Fruit fly (Drosophila melanogaster) whole organism, wandering third instar larva: ENCODE results near the gene CG33483.

Experiments used
- Abd-B ChIP-seq: fragments of >200 bp; optimal IDR thresholded peaks from 2 replicates; lab custom pipeline; 2017; ENCODE audit warnings: missing biosample characterization, missing genetic modification characterization
- CG32264 ChIP-seq: fragments of 200-800 bp; sonication (Bioruptor generic); optimal IDR thresholded peaks from 2 replicates; lab custom pipeline; 2016; ENCODE audit warnings: missing biosample characterization, missing genetic modification characterization
- CG9705 ChIP-seq: fragments of 200-800 bp; sonication (Bioruptor generic); optimal IDR thresholded peaks from 2 replicates; lab custom pipeline; 2018; ENCODE audit warnings: missing biosample characterization, mild to moderate bottlenecking, missing genetic modification characterization
- CrebA ChIP-seq: fragments of 200-800 bp; sonication (Bioruptor generic); optimal IDR thresholded peaks from 2 replicates; lab custom pipeline; 2016; ENCODE audit warnings: missing biosample characterization, mild to moderate bottlenecking, missing genetic modification characterization, borderline replicate concordance
- Dfd ChIP-seq: fragments of >200 bp; optimal IDR thresholded peaks from 2 replicates; lab custom pipeline; 2017; ENCODE audit warnings: missing biosample characterization, missing genetic modification characterization
- Dif ChIP-seq: fragments of 200-275, 200-300 bp; sonication (Bioruptor generic); optimal IDR thresholded peaks from 2 replicates; lab custom pipeline; 2018; ENCODE audit warnings: missing biosample characterization, missing genetic modification characterization; ENCODE audit not compliant: partially characterized antibody
- GATAd ChIP-seq: sonication (Bioruptor generic); optimal IDR thresholded peaks from 2 replicates; lab custom pipeline; 2016; ENCODE audit warnings: missing biosample characterization, missing genetic modification characterization
- HLH106 ChIP-seq: fragments of 200-800 bp; optimal IDR thresholded peaks from 3 replicates; lab custom pipeline; 2019; ENCODE audit warnings: missing biosample characterization, mild to moderate bottlenecking, missing genetic modification characterization, moderate library complexity
- Hnf4 ChIP-seq: fragments of 200-800 bp; sonication (Bioruptor generic); optimal IDR thresholded peaks from 2 replicates; lab custom pipeline; 2016; ENCODE audit warnings: missing biosample characterization, mild to moderate bottlenecking, missing genetic modification characterization
- Hr78 ChIP-seq: fragments of >200 bp; optimal IDR thresholded peaks from 2 replicates; lab custom pipeline; 2017; ENCODE audit warnings: missing biosample characterization, missing genetic modification characterization
- Jra ChIP-seq: sonication (Bioruptor generic); optimal IDR thresholded peaks from 2 replicates; lab custom pipeline; 2016; ENCODE audit warnings: missing biosample characterization, missing genetic modification characterization
- Mio ChIP-seq: sonication (Bioruptor generic); optimal IDR thresholded peaks from 2 replicates; lab custom pipeline; 2016; ENCODE audit warnings: missing biosample characterization, missing genetic modification characterization
- Myc ChIP-seq: fragments of >200 bp; optimal IDR thresholded peaks from 2 replicates; lab custom pipeline; 2017
- N ChIP-seq: fragments of >200 bp; optimal IDR thresholded peaks from 2 replicates; lab custom pipeline; 2018; ENCODE audit warnings: missing biosample characterization, missing external identifiers, missing genetic modification characterization
- OdsH ChIP-seq: fragments of 200-800 bp; sonication (Bioruptor generic); optimal IDR thresholded peaks from 2 replicates; lab custom pipeline; 2016; ENCODE audit warnings: missing biosample characterization, mild to moderate bottlenecking, missing genetic modification characterization
- Rel ChIP-seq, 2 experiments: fragments of 200-800 bp; sonication (Bioruptor generic) in 1 of 2; optimal IDR thresholded peaks; 2 replicates in 1 of 2; 3 replicates in 1 of 2; lab custom pipeline; 2016 to 2019; ENCODE audit warnings: mild to moderate bottlenecking in 2 of 2, missing biosample characterization in 2 of 2, missing genetic modification characterization in 2 of 2, moderate library complexity in 1 of 2
- Sp1 ChIP-seq: fragments of 200-800 bp; sonication (Bioruptor generic); optimal IDR thresholded peaks from 3 replicates; lab custom pipeline; 2019; ENCODE audit warnings: missing biosample characterization, mild to moderate bottlenecking, missing genetic modification characterization, moderate library complexity
- br ChIP-seq: fragments of 200-800 bp; sonication (Bioruptor generic); optimal IDR thresholded peaks from 2 replicates; lab custom pipeline; 2016; ENCODE audit warnings: missing biosample characterization, missing genetic modification characterization
- brk ChIP-seq: fragments of 200-800 bp; sonication (Bioruptor generic); optimal IDR thresholded peaks from 2 replicates; lab custom pipeline; 2016; ENCODE audit warnings: missing biosample characterization, mild to moderate bottlenecking, missing genetic modification characterization
- dl ChIP-seq, 2 experiments: fragments of 175-275, 200-275 bp in 1 of 2; fragments of 200-275 bp in 1 of 2; sonication (Bioruptor generic); optimal IDR thresholded peaks; lab custom pipeline; 2018; ENCODE audit warnings: mild to moderate bottlenecking in 2 of 2, missing biosample characterization in 2 of 2, missing genetic modification characterization in 2 of 2, moderate library complexity in 2 of 2; ENCODE audit not compliant: partially characterized antibody in 2 of 2, insufficient read depth in 1 of 2
- dmrt93B ChIP-seq: fragments of 200-800 bp; sonication (Bioruptor generic); optimal IDR thresholded peaks from 2 replicates; lab custom pipeline; 2018; ENCODE audit warnings: missing biosample characterization, mild to moderate bottlenecking, missing genetic modification characterization
- dsf ChIP-seq: sonication (Bioruptor generic); optimal IDR thresholded peaks from 2 replicates; lab custom pipeline; 2016; ENCODE audit warnings: missing biosample characterization, missing genetic modification characterization, borderline replicate concordance
- foxo ChIP-seq, 2 experiments: fragments of 200-800 bp; sonication (Bioruptor generic); optimal IDR thresholded peaks; 2 replicates in 1 of 2; 3 replicates in 1 of 2; lab custom pipeline; 2016 to 2017; ENCODE audit warnings: missing biosample characterization in 2 of 2, missing genetic modification characterization in 2 of 2
- jim ChIP-seq: fragments of 175-275, 200-325 bp; sonication (Bioruptor generic); optimal IDR thresholded peaks from 2 replicates; lab custom pipeline; 2016; ENCODE audit warnings: missing biosample characterization, mild to moderate bottlenecking, missing genetic modification characterization
- lola ChIP-seq: fragments of >200 bp; optimal IDR thresholded peaks from 2 replicates; lab custom pipeline; 2017; ENCODE audit warnings: missing biosample characterization, missing genetic modification characterization
- pan ChIP-seq: fragments of >200 bp; optimal IDR thresholded peaks from 2 replicates; lab custom pipeline; 2017
- psq ChIP-seq: fragments of 200-800 bp; sonication (Bioruptor generic); optimal IDR thresholded peaks from 3 replicates; lab custom pipeline; 2017; ENCODE audit warnings: missing biosample characterization, mild to moderate bottlenecking, missing genetic modification characterization, moderate library complexity
- rgr ChIP-seq: fragments of 200-800 bp; sonication (Bioruptor generic); optimal IDR thresholded peaks from 3 replicates; lab custom pipeline; 2016; ENCODE audit warnings: missing biosample characterization, mild to moderate bottlenecking, missing genetic modification characterization
- sage ChIP-seq: fragments of 200-800 bp; sonication (Bioruptor generic); optimal IDR thresholded peaks from 2 replicates; lab custom pipeline; 2016; ENCODE audit warnings: missing biosample characterization, mild to moderate bottlenecking, missing genetic modification characterization
- sv ChIP-seq: fragments of 200-800 bp; sonication (Bioruptor generic); optimal IDR thresholded peaks from 3 replicates; lab custom pipeline; 2016; ENCODE audit warnings: missing biosample characterization, missing genetic modification characterization
- tai ChIP-seq: sonication (Bioruptor generic); optimal IDR thresholded peaks from 2 replicates; lab custom pipeline; 2016; ENCODE audit warnings: missing biosample characterization, missing genetic modification characterization
- usp ChIP-seq: fragments of >200 bp; optimal IDR thresholded peaks from 2 replicates; lab custom pipeline; 2017; ENCODE audit warnings: missing biosample characterization, missing genetic modification characterization
- woc ChIP-seq: sonication (Bioruptor generic); optimal IDR thresholded peaks from 2 replicates; lab custom pipeline; 2016; ENCODE audit warnings: missing biosample characterization, mild to moderate bottlenecking, missing genetic modification characterization

CG33483 gene

dm6 chr3R:30887302-30887701, 14.7 kb downstream of the CG33483 start:
- TF ChIP-seq N (GFP tag; lab: Kevin White, UChicago): no peak
- TF ChIP-seq CG9705: no peak
- no peak for TF ChIP-seq sv (GFP tag; lab: Kevin White, UChicago)
- no peak for TF ChIP-seq pan (lab: Kevin White, UChicago)
- no peak for TF ChIP-seq Dif
- TF ChIP-seq usp (GFP tag; lab: Kevin White, UChicago): no peak
- TF ChIP-seq dl (GFP tag; optimal IDR thresholded peaks at IDR 0.05; lab: Kevin White, UChicago; ENCODE audit: insufficient read depth in 1 of 2, partially characterized antibody in 2 of 2): no peak
- no peak for TF ChIP-seq Hr78 (GFP tag; lab: Kevin White, UChicago)
- no peak for TF ChIP-seq GATAd (GFP tag; lab: Kevin White, UChicago)
- no peak for TF ChIP-seq foxo (GFP tag; optimal IDR thresholded peaks at IDR 0.05; lab: Kevin White, UChicago)
- TF ChIP-seq, all 38 proteins: peak for 0

dm6 chr3R:30886850-30887249, 15.1 kb downstream of the CG33483 start:
- no peak for TF ChIP-seq rgr (GFP tag; lab: Kevin White, UChicago)
- TF ChIP-seq usp (GFP tag; lab: Kevin White, UChicago): no peak
- TF ChIP-seq CG9705: no peak
- TF ChIP-seq sv (GFP tag; lab: Kevin White, UChicago): no peak
- no peak for TF ChIP-seq Dfd
- TF ChIP-seq woc (GFP tag; lab: Kevin White, UChicago): no peak
- TF ChIP-seq pan (lab: Kevin White, UChicago): no peak
- TF ChIP-seq CG32264: no peak
- TF ChIP-seq GATAd (GFP tag; lab: Kevin White, UChicago): no peak

DNA sequence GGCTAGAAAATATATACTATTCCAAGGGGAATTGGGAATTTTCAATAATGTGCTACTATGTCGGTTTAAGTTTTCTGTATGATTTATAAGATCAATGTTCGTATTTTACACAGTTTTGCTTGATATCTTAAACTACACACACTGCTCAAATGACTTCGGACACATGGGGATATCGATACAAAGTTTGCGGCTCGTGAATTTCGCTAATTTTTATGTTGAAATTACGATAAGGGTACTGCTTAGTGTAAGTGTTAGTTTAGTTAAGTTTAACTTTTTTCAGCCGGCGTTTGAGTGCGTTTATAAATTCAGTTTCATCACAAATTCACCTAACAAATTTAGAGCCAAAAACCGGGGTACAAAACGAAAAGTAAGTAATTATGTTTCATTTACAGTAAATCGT, 18.6 kb downstream of the CG33483 start, which contains the start of gene CG15547:
Gene CG15547 (minus strand): TSS at position 101 of the 400 bp plus-strand sequence.
- TF ChIP-seq CG32264 (no peak), Sp1 (no peak), Dif (no peak), sv (GFP tag; lab: Kevin White, UChicago) (no peak), Rel (GFP tag; optimal IDR thresholded peaks at IDR 0.05; lab: Kevin White, UChicago) (no peak), Rel (tag; optimal IDR thresholded peaks at IDR 0.05; lab: Kevin White, UChicago) (no peak), CG9705 (no peak), woc (GFP tag; lab: Kevin White, UChicago) (no peak), Hr78 (GFP tag; lab: Kevin White, UChicago) (no peak), GATAd (GFP tag; lab: Kevin White, UChicago) (no peak), Hnf4 (no peak), psq (no peak), brk (GFP tag; lab: Kevin White, UChicago) (no peak), sage (no peak)

DNA sequence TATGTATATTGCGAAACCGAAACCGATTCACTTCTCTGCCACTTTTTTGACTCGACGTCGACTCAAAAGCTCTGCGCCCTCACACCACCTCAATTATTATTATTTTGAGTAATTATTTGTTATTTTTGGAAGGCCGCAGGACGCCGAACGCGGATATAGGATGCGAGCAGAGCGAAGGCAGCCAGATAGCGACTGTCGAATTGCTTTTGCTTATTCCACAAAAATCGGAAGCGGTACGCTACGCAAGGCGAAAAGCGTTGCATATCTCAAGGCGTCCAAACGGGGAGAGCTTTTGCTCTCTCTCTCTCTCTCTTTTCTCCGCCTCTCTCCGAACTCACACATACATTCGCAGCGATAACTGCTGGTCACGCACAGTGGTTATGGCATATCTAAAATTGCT, 21.1 kb downstream of the CG33483 start, which contains the start of gene CG12071:
Gene CG12071 (minus strand): TSS at position 134 of the 400 bp plus-strand sequence.
- TF ChIP-seq Dfd (no peak), lola (GFP tag; lab: Kevin White, UChicago) (no peak), HLH106 (no peak), dmrt93B (no peak), GATAd (GFP tag; lab: Kevin White, UChicago) (no peak), br (GFP tag; lab: Kevin White, UChicago) (no peak), Mio (no peak), sage (no peak), Sp1 (no peak), Hr78 (GFP tag; lab: Kevin White, UChicago) (no peak), dsf (GFP tag; lab: Kevin White, UChicago) (no peak)
- TF ChIP-seq, all 38 proteins: peak for 0

DNA sequence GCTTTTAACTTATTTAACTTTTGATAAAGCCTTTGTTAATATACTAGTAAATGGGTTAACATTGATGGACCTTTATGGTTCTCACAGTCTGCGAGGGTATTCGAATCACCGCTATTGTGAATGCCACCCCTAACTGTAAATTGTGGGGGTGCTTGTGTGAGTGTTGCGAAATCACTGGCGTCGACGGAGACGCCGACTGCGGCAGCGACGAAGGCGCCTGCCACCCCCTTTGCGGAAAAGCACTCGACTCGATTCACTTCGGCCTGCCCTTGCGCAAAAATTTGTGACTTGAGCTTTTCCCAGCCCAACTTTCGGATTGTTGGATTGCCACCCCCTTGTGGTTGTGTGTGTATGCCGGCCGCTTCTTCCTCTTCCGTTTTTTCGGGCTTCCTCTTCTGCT, 21.9 kb downstream of the CG33483 start:
- TF ChIP-seq Abd-B (GFP tag; lab: Kevin White, UChicago) (no peak), pan (lab: Kevin White, UChicago) (no peak), OdsH (GFP tag; lab: Kevin White, UChicago) (no peak), jim (no peak), tai (no peak), psq (no peak), CG9705 (no peak), Dif (no peak), CG32264 (no peak), br (GFP tag; lab: Kevin White, UChicago) (no peak), CrebA (GFP tag; lab: Kevin White, UChicago) (no peak), woc (GFP tag; lab: Kevin White, UChicago) (no peak), HLH106 (no peak), Jra (GFP tag; lab: Kevin White, UChicago) (no peak), Myc (no peak), brk (GFP tag; lab: Kevin White, UChicago) (no peak)
